Fruit fly (Drosophila melanogaster): ENCODE results near the gene Flo2.
A peak's percentile ranks its signal among the peaks of the same experiment; 100 is the strongest.

Flo2 gene

dm6 chrX:14805646-14806045 is 33.5 kb upstream of the Flo2 start (continued):
- TF ChIP-seq CG9932 (GFP tag; IDR thresholded peaks at IDR 0.05), result no peak
- TF ChIP-seq CG30403 (GFP tag; optimal IDR thresholded peaks at IDR 0.05), result no peak
- TF ChIP-seq gce (GFP tag; IDR thresholded peaks at IDR 0.05), result 0 out of 3 replicates have a peak, but pooled peaks have one; percentile 17
- TF ChIP-seq Gsc (GFP tag; IDR thresholded peaks at IDR 0.05), result no peak
- TF ChIP-seq CG2120 (GFP tag; optimal IDR thresholded peaks at IDR 0.05), result no peak
- no peak for TF ChIP-seq cas (GFP tag; IDR thresholded peaks at IDR 0.05)
- no peak for TF ChIP-seq row (GFP tag; IDR thresholded peaks at IDR 0.05)
- TF ChIP-seq CG2712 (tag; optimal IDR thresholded peaks at IDR 0.05), result peak; percentile 16
- peak; percentile 48 for TF ChIP-seq CG1603 (tag; optimal IDR thresholded peaks at IDR 0.05)
- peak; percentile 11 for TF ChIP-seq CG9727 (GFP tag; optimal IDR thresholded peaks at IDR 0.05)
- TF ChIP-seq nerfin-1 (tag; optimal IDR thresholded peaks at IDR 0.05), result no peak
- peak; percentile 38 for TF ChIP-seq CG7839 (tag; optimal IDR thresholded peaks at IDR 0.05)
- peak; percentile 15 for TF ChIP-seq CG2678 (tag; optimal IDR thresholded peaks at IDR 0.05)
- TF ChIP-seq ara (GFP tag; IDR thresholded peaks at IDR 0.05), result peak; percentile 36; the same call in 1 of the 2 replicates
- peak; percentile 13 for TF ChIP-seq fd64A (GFP tag; optimal IDR thresholded peaks at IDR 0.05)
- no peak for TF ChIP-seq CG10274 (GFP tag; optimal IDR thresholded peaks at IDR 0.05)
- peak; percentile 22 for TF ChIP-seq unpg (GFP tag; optimal IDR thresholded peaks at IDR 0.05)
- no peak for TF ChIP-seq HLH54F (GFP tag; optimal IDR thresholded peaks at IDR 0.05)
- TF ChIP-seq ci (GFP tag; IDR thresholded peaks at IDR 0.05), result peak; percentile 64; the same call in 1 of the 3 replicates
- no peak for TF ChIP-seq twi (tag; optimal IDR thresholded peaks at IDR 0.05)
- TF ChIP-seq ERR (GFP tag; optimal IDR thresholded peaks at IDR 0.05), result no peak
- TF ChIP-seq CG14050 (GFP tag; IDR thresholded peaks at IDR 0.05), result no peak
- TF ChIP-seq CG10979 (tag; optimal IDR thresholded peaks at IDR 0.05), result peak; percentile 29
- TF ChIP-seq Tbp (GFP tag; optimal IDR thresholded peaks at IDR 0.05), result no peak
- no peak for TF ChIP-seq schlank (tag; optimal IDR thresholded peaks at IDR 0.05)
- TF ChIP-seq PHDP (tag; optimal IDR thresholded peaks at IDR 0.05), result no peak
- no peak for TF ChIP-seq Mad (GFP tag; optimal IDR thresholded peaks at IDR 0.05)
- no peak for TF ChIP-seq pan (optimal IDR thresholded peaks at IDR 0.05)
- TF ChIP-seq pan (GFP tag; optimal IDR thresholded peaks at IDR 0.05 in 1 of 2, IDR thresholded peaks at IDR 0.05 in 1 of 2), result no peak
- no peak for TF ChIP-seq exex (tag; optimal IDR thresholded peaks at IDR 0.05)
- TF ChIP-seq CG17361 (GFP tag; IDR thresholded peaks at IDR 0.05), result no peak
- no peak for TF ChIP-seq Bteb2 (GFP tag; optimal IDR thresholded peaks at IDR 0.05)
- TF ChIP-seq phol (tag; optimal IDR thresholded peaks at IDR 0.05), result peak; percentile 13
- TF ChIP-seq CG11504 (tag; optimal IDR thresholded peaks at IDR 0.05), result peak; percentile 32
- TF ChIP-seq dmrt99B (tag; optimal IDR thresholded peaks at IDR 0.05), result peak; percentile 9
- no peak for TF ChIP-seq Dbx (GFP tag; IDR thresholded peaks at IDR 0.05)
- TF ChIP-seq CG12744 (GFP tag; optimal IDR thresholded peaks at IDR 0.05), result no peak
- peak; percentile 18; the same call in 1 of the 2 replicates for TF ChIP-seq CG10366 (GFP tag; IDR thresholded peaks at IDR 0.05)
- TF ChIP-seq CG7372 (GFP tag; IDR thresholded peaks at IDR 0.05), result no peak
- TF ChIP-seq usp (GFP tag; optimal IDR thresholded peaks at IDR 0.05), result no peak
- TF ChIP-seq CG14710 (tag; optimal IDR thresholded peaks at IDR 0.05), result peak; percentile 7
- no peak for TF ChIP-seq sc (optimal IDR thresholded peaks at IDR 0.05)
- TF ChIP-seq sc (GFP tag; optimal IDR thresholded peaks at IDR 0.05), result peak; percentile 7
- no peak for TF ChIP-seq jing (GFP tag; optimal IDR thresholded peaks at IDR 0.05)
- no peak for TF ChIP-seq CG15479 (GFP tag; optimal IDR thresholded peaks at IDR 0.05)
- peak in 1 of 2 experiments; percentile 5 for TF ChIP-seq Pdp1 (GFP tag; optimal IDR thresholded peaks at IDR 0.05)
- TF ChIP-seq Dref (GFP tag; IDR thresholded peaks at IDR 0.05), result no peak
- no peak for TF ChIP-seq CG15269 (tag; optimal IDR thresholded peaks at IDR 0.05)
- TF ChIP-seq Fer1 (GFP tag; optimal IDR thresholded peaks at IDR 0.05), result no peak
- TF ChIP-seq Mes4 (GFP tag; optimal IDR thresholded peaks at IDR 0.05), result no peak
- TF ChIP-seq bsh (GFP tag; optimal IDR thresholded peaks at IDR 0.05), result peak in 1 of 2 experiments; percentile 60
- TF ChIP-seq CG31441 (GFP tag; IDR thresholded peaks at IDR 0.05), result 0 out of 2 replicates have a peak, but pooled peaks have one; percentile 21
